Worm (Caenorhabditis elegans): Measurements from ENCODE around the gene ptp-5.1.
A peak's percentile ranks its signal among the peaks of the same experiment; 100 is the strongest.

Gene ptp-5.1

DNA sequence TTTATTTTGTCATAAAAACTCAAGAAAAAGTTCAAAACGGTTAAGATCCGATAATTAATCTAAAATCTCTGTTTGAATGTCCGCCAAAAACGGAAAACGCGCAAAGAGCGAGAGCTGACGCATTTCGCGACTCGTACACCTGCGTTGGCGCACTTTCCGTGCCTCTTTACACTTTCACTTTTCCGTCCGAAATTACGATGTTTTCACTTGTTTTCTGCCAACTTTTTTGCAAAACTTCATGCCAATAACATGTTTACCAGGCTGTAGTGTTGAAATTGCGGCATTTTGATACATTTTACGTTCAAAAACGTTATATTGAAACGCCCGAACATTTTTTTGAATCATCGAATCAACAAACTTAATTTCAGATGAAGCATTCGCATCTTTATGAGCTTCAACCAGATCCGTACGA lies 17.6 kb downstream of the ptp-5.1 start, which contains the start of gene W03F8.4 (continued):
- TF ChIP-seq sox-2 (GFP tag; IDR thresholded peaks at IDR 0.05) = no peak
- TF ChIP-seq hlh-8 (tag; optimal IDR thresholded peaks at IDR 0.05) = no peak
- TF ChIP-seq Y22D7AL.16 (tag; optimal IDR thresholded peaks at IDR 0.05) = no peak
- TF ChIP-seq C38D4.7 (GFP tag; optimal IDR thresholded peaks at IDR 0.05) = no peak
- TF ChIP-seq nfya-1 (tag; optimal IDR thresholded peaks at IDR 0.05) = peak; percentile 76
- no peak for TF ChIP-seq sox-4 (tag; optimal IDR thresholded peaks at IDR 0.05)
- TF ChIP-seq T23F11.4 (GFP tag; optimal IDR thresholded peaks at IDR 0.05) = peak; percentile 29
- no peak for TF ChIP-seq lim-6 (tag; optimal IDR thresholded peaks at IDR 0.05)
- TF ChIP-seq ceh-34 (tag; optimal IDR thresholded peaks at IDR 0.05) = peak; percentile 64
- 0 out of 2 replicates have a peak, but pooled peaks have one; percentile 57 for TF ChIP-seq ceh-45 (GFP tag; IDR thresholded peaks at IDR 0.05)
- no peak for TF ChIP-seq syd-9 (tag; optimal IDR thresholded peaks at IDR 0.05)
- TF ChIP-seq ama-1 (optimal IDR thresholded peaks at IDR 0.05) = peak; percentile 89
- TF ChIP-seq hlh-30 (tag; optimal IDR thresholded peaks at IDR 0.05; ENCODE audit: insufficient read depth) = no peak
- TF ChIP-seq mec-3 (tag; optimal IDR thresholded peaks at IDR 0.05; ENCODE audit: borderline replicate concordance) = no peak
- TF ChIP-seq pros-1 (tag; optimal IDR thresholded peaks at IDR 0.05) = peak; percentile 31
- peak; percentile 34 for TF ChIP-seq madf-2 (tag; optimal IDR thresholded peaks at IDR 0.05)
- no peak for TF ChIP-seq hlh-13 (GFP tag; optimal IDR thresholded peaks at IDR 0.05)
- TF ChIP-seq elt-4 (tag; optimal IDR thresholded peaks at IDR 0.05) = no peak
- no peak for TF ChIP-seq dmd-4 (tag; optimal IDR thresholded peaks at IDR 0.05; ENCODE audit: borderline replicate concordance)
- peak; percentile 83 for TF ChIP-seq ceh-30 (tag; optimal IDR thresholded peaks at IDR 0.05)
- no peak for TF ChIP-seq odd-2 (tag; optimal IDR thresholded peaks at IDR 0.05)
- peak; percentile 69 for TF ChIP-seq ref-2 (tag; optimal IDR thresholded peaks at IDR 0.05)
- TF ChIP-seq unc-86 (tag; optimal IDR thresholded peaks at IDR 0.05) = no peak
- peak; percentile 45 for TF ChIP-seq pha-2 (tag; optimal IDR thresholded peaks at IDR 0.05)
- no peak for TF ChIP-seq ets-4 (tag; optimal IDR thresholded peaks at IDR 0.05)
- TF ChIP-seq tbx-2 (tag; optimal IDR thresholded peaks at IDR 0.05) = peak; percentile 46

- TF ChIP-seq dve-1 (tag; optimal IDR thresholded peaks at IDR 0.05) (no peak), dmd-4 (tag; optimal IDR thresholded peaks at IDR 0.05; ENCODE audit: borderline replicate concordance) (no peak), hlh-30 (tag; optimal IDR thresholded peaks at IDR 0.05; ENCODE audit: insufficient read depth) (no peak), pag-3 (tag; optimal IDR thresholded peaks at IDR 0.05; ENCODE audit: borderline replicate concordance) (no peak), hlh-15 (tag; optimal IDR thresholded peaks at IDR 0.05) (no peak), madf-2 (tag; optimal IDR thresholded peaks at IDR 0.05) (no peak), ceh-45 (GFP tag; IDR thresholded peaks at IDR 0.05) (no peak), ceh-48 (tag; optimal IDR thresholded peaks at IDR 0.05) (no peak), sdc-2 (tag; optimal IDR thresholded peaks at IDR 0.05) (no peak), ceh-24 (tag; optimal IDR thresholded peaks at IDR 0.05) (no peak), ceh-30 (tag; optimal IDR thresholded peaks at IDR 0.05) (no peak), unc-3 (GFP tag; conservative IDR thresholded peaks at IDR 0.05) (no peak), unc-3 (tag; optimal IDR thresholded peaks at IDR 0.05) (no peak), C38D4.7 (GFP tag; optimal IDR thresholded peaks at IDR 0.05) (no peak), ceh-18 (tag; optimal IDR thresholded peaks at IDR 0.05) (no peak)
Measured at ce11 chrIV:5186480-5187205, 20.5 kb downstream of the ptp-5.1 start, which contains the start of the genes W03F8.6 and mtrf-1L. TSS of gene W03F8.6 (minus strand) at chrIV:5186580. TSS of gene mtrf-1L (plus strand) at chrIV:5187155.

DNA sequence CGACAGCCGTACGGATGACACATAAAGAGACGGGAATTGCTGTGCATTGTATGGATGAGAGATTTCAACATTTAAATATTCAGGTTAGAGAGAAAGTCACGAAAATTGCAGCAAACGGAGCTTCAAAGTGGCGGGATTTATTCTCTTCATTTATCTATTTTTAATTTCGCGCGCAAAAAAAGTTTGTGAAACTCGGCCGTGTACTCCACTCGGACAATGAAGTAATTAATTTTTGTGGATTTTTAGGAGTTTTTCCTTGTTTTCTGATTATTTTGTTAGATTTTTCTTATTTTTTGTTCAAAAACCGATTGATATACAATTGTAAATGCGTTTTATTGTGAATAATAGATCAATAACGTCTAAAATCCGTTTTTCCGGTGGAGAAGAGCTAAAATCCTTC lies 21.9 kb downstream of the ptp-5.1 start:
- no peak for TF ChIP-seq C38D4.7 (GFP tag; optimal IDR thresholded peaks at IDR 0.05)
- no peak for TF ChIP-seq elt-4 (tag; optimal IDR thresholded peaks at IDR 0.05)
- peak; percentile 20 for TF ChIP-seq C08G9.2 (tag; optimal IDR thresholded peaks at IDR 0.05)
- no peak for TF ChIP-seq fkh-6 (tag; optimal IDR thresholded peaks at IDR 0.05)

All from whole organism, late embryonic.